Worm (Caenorhabditis elegans): ENCODE results near the gene F36H5.9.

The F36H5.9 gene

DNA sequence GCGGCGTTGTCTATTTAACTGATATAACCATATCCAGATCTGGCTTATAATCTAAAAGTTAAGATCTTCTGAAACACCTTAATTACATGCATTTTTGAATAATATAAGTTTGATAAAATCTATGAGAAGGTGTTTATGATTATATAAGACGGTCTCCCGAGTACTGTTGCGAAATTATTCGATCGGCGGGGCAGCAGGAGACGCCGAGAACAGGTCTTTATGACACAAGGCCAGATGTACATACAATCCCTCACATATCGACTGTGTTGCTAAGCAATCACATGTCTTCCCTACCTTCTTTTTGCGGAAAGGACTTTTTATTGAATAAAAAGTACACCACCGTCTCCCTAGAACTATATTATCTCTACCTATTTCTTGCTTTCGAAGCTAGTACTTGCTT lies 3.7 kb upstream of the F36H5.9 start, which contains the start of gene fbxb-53:
Gene fbxb-53 (plus strand): TSS at position 301 of the 400 bp plus-strand sequence.
- TF ChIP-seq him-1 (tag; optimal IDR thresholded peaks at IDR 0.05) (no peak), W03F9.2 (tag; optimal IDR thresholded peaks at IDR 0.05) (no peak), dao-5 (tag; optimal IDR thresholded peaks at IDR 0.05) (no peak)

DNA sequence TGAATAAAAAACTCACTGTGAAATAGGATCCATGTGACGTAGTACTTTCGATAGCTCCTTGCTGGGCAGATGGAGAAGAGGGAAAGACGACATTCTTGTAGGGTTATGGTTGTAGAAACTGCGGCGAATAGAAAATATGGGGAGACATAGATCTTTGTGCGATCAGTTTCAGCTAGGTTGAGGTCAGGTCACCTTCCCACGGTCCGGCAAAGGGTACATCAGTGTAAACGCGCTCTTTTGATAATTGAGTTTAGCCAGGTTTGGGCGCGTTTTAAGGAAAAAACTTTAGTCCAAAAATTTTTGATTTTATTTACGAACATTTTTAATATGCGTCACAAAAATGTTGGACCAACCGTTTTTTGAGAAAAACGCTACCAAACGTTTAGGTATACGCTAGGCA lies 3.2 kb upstream of the F36H5.9 start, which contains the start of gene F36H5.17:
Gene F36H5.17 (minus strand): TSS at position 101 of the 400 bp plus-strand sequence.
- TF ChIP-seq dao-5 (tag; optimal IDR thresholded peaks at IDR 0.05) (no peak), him-1 (tag; optimal IDR thresholded peaks at IDR 0.05) (no peak), W03F9.2 (tag; optimal IDR thresholded peaks at IDR 0.05) (no peak)

DNA sequence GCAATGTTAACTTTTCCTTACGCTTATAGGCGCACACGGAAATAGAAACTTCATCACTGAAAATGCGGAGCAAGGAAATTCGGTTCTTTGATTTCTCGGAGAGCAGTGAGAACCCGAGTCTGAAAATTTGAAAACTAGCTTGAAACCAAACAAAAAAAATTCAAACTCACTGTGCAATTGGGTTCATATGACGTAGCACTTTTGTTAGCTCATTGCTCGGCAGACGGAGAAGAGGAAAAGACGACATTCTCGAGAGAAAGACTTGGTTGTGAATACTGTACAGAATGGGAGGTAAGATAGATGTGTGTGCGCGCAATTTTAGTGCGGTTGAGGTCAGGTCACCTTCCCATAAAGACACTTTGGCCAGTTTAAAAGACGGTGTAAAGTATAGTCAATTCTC lies 2.5 kb downstream of the F36H5.9 start, which contains the start of the genes F36H5.13 and F36H5.8:
Gene F36H5.13 (minus strand): TSS at position 101 of the 400 bp plus-strand sequence.
Gene F36H5.8 (minus strand): TSS at position 274 of the 400 bp plus-strand sequence.
- no peak for TF ChIP-seq dao-5 (tag; optimal IDR thresholded peaks at IDR 0.05)
- TF ChIP-seq him-1 (tag; optimal IDR thresholded peaks at IDR 0.05), result no peak
- no peak for TF ChIP-seq W03F9.2 (tag; optimal IDR thresholded peaks at IDR 0.05)

DNA sequence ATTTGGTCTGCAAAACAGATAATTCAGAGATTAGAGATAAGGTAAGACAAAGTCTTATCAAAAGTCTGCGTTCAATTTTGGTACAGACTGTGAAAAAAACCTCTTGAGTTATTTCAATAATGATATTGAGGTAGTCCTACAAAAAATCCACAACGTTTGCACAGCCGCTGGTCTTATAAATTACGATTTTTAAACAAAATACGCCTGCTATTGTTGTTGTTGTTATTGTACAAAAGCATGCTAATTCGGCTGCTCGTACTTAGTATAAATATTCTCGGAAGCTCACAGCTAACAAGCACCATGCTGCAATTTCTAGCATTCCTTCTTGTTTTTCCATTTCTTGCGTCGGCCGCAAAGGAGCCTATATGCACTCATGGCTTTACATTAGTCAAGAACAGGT lies 8.7 kb downstream of the F36H5.9 start, which contains the start of gene clec-19:
Gene clec-19 (plus strand): TSS at position 301 of the 400 bp plus-strand sequence.
- TF ChIP-seq him-1 (tag; optimal IDR thresholded peaks at IDR 0.05) (no peak), W03F9.2 (tag; optimal IDR thresholded peaks at IDR 0.05) (no peak), dao-5 (tag; optimal IDR thresholded peaks at IDR 0.05) (no peak)

DNA sequence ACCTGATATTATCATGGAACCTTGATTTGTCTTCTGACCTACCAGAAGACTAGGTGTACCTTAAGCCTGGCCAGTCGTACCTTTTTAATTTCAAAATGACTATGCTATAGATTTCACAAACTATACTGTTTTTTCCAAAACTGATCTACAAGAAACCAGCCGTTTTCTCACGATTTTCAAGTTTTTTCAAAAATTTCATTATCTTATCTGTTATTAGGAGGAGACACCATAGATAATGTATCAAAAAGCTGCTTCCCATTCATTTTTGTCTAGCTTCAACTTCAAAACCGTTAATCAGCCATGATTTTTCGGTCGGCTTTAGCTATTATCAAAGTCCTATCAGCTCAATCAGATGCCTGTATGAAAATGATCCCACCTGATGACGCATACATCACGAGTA lies 10.4 kb downstream of the F36H5.9 start, which contains the start of gene F36H5.12:
Gene F36H5.12 (plus strand): TSS at position 301 of the 400 bp plus-strand sequence.
- TF ChIP-seq W03F9.2 (tag; optimal IDR thresholded peaks at IDR 0.05), result no peak

DNA sequence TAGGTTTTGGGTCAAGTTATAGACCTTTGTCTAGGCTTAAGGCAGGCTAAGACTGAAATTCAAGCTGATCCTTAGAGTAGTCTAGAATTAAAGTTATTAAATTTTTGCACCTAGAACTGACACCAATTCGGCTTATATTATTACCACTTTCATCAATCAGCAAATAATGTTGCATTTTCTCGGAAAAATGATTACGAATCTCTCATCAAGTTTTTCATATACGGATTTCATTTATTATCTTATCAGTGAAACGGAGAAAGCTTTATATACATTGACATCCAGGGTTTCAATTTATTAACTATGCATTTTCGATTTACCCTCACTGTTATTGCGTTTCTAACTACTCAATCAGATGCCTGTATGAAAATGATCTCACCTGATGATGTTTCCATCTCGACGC lies 11.6 kb downstream of the F36H5.9 start, which contains the start of gene K07G6.1:
Gene K07G6.1 (plus strand): TSS at position 301 of the 400 bp plus-strand sequence.
- TF ChIP-seq him-1 (tag; optimal IDR thresholded peaks at IDR 0.05), result no peak
- TF ChIP-seq dao-5 (tag; optimal IDR thresholded peaks at IDR 0.05), result no peak
- no peak for TF ChIP-seq W03F9.2 (tag; optimal IDR thresholded peaks at IDR 0.05)

DNA sequence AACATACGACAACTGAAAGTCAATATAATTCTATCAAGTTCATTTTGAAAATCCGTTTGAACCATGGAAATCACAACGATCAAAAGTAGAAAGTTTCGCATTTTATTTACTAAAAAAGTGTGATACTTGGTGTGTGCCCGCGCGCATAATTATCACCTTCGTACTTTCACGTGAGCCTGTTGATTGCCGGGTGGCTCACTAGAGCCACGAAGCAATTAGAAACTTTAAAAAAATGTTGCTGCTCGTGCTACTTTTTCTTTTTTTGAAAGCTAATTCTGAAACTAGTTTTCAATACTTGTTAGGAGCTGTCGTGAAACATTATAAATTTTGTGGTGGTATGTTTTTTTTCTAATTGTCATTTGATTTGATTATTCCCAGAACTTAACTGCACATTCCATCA lies 14.0 kb downstream of the F36H5.9 start, which contains the start of the genes irld-9 and irld-33:
Gene irld-9 (minus strand): TSS at position 101 of the 400 bp plus-strand sequence.
Gene irld-33 (plus strand): TSS at position 209 of the 400 bp plus-strand sequence.
- TF ChIP-seq dao-5 (tag; optimal IDR thresholded peaks at IDR 0.05) (no peak), W03F9.2 (tag; optimal IDR thresholded peaks at IDR 0.05) (no peak), him-1 (tag; optimal IDR thresholded peaks at IDR 0.05) (no peak)

DNA sequence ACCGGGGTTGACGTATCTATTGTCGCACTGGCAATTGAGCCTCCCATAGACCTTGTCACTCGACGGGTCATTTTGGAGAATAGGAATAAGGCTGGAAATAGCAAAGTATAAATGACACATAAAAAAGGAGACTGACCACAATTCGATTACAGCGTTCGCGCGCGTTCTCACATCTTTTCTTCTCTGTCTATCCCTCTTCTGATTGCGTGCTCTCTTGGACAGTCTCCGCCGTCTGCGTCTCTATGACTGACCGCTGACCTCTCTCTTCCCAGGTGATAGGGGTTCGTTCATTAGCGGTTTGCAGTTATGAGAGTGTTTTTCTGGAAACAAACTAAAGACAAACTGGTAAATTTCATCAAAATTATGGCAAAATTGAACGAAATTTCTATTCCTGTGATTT lies 16.5 kb downstream of the F36H5.9 start, which contains the start of gene ceh-83:
Gene ceh-83 (minus strand): TSS at position 181 of the 400 bp plus-strand sequence.
- TF ChIP-seq dao-5 (tag; optimal IDR thresholded peaks at IDR 0.05) (no peak), him-1 (tag; optimal IDR thresholded peaks at IDR 0.05) (no peak)

DNA sequence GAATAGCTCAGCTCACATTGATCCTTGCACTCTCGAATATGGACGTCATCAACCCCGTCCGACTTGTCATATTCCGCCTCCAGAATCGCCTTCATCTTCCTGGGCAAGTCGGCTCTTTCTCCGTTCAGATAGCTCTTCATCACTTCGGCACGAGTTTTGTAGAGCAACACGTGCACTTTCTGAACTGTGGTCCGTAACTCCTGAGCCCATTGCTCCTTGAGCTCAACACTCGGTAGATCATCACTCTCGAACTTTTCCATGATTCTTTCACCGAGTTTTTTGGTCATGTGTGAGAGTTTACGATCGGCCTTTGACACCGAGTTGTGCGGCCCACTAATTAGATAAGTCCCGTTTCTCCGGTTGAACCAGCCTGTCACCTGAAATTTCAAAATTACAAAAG lies 17.7 kb downstream of the F36H5.9 start:
- TF ChIP-seq him-1 (tag; optimal IDR thresholded peaks at IDR 0.05) (no peak), W03F9.2 (tag; optimal IDR thresholded peaks at IDR 0.05) (no peak), dao-5 (tag; optimal IDR thresholded peaks at IDR 0.05) (no peak)

DNA sequence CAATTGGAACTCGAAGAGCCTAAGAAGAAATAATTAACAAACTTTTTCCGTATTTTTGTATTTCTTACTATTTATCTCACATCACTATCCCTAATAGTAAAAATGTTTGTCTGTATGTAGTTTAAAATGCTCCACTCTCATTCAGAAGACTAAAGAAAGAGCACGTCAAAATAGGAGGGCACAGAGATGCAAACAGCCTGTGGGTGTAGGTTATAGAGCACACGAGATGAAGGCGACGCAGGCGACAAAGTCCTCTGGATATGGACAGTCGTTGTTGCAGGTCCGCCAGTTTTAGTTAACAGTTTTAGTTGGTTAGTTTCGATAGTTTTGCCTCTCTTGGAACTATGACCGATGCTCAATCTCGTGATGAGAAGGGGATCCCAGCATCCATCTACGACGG lies 21.0 kb downstream of the F36H5.9 start, which contains the start of gene ceh-82:
Gene ceh-82 (plus strand): TSS at position 301 of the 400 bp plus-strand sequence.
- no peak for TF ChIP-seq him-1 (tag; optimal IDR thresholded peaks at IDR 0.05)
- no peak for TF ChIP-seq dao-5 (tag; optimal IDR thresholded peaks at IDR 0.05)
- TF ChIP-seq W03F9.2 (tag; optimal IDR thresholded peaks at IDR 0.05), result no peak

DNA sequence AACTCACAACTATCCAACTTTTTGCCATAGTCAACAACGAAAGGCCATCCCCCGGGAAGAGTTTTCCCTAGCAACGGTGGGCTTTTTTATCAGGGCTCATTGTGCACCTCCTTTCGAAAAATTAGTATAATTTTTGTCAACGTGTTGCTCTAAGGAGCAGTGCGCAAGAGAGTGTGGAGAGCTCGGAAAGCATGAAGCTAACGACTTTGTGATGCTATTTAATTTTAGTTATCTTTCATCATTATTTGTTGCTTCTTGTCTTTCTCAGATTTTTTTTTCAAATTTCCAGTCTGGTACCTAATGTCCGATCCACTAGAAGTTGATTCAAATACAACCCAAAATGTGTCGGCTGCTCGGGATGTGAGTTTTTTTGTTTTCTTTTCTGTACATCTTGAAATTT lies 22.8 kb downstream of the F36H5.9 start, which contains the start of gene ceh-81:
Gene ceh-81 (plus strand): TSS at position 301 of the 400 bp plus-strand sequence.
- TF ChIP-seq dao-5 (tag; optimal IDR thresholded peaks at IDR 0.05) (no peak), him-1 (tag; optimal IDR thresholded peaks at IDR 0.05) (no peak)

DNA sequence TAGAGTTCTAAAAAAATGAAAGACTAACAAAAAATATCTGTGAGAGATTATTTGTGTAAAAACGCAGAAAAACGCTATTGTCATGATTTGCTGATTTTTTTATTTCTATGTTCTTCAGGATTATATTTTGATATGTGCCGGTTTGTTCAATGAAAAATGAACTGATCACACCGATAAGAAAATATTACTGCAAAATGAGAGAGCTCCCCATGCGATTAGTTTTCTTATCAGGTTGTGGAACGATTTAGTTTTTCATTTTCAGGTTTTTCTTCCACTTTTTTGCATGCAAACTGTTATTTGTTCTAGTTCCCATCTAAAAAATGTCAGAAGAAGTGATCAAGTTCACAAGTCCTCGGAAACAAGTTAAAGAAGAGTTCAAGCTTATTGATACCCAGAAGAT lies 24.6 kb downstream of the F36H5.9 start, which contains the start of gene btb-9:
Gene btb-9 (plus strand): TSS at position 254 of the 400 bp plus-strand sequence.
- TF ChIP-seq W03F9.2 (tag; optimal IDR thresholded peaks at IDR 0.05) (no peak), dao-5 (tag; optimal IDR thresholded peaks at IDR 0.05) (no peak), him-1 (tag; optimal IDR thresholded peaks at IDR 0.05) (no peak)

DNA sequence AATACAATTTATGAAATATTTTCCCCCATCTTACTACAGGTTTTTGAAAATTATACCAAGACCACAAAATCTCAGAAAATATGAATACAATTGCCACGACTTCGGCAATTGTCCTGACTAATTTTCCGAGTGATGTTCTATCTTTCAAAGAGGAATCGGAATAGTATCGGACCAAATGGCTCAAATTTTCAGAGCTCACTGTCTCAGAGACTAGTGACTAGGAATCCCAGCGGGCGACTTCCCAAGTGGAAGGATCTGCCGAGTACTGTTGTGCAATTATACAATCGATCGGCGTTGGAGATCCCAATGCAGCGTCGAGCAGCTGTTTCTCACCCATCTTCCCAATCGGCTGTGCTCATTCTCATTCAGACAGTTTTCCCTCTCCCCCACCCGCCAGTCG lies 27.2 kb downstream of the F36H5.9 start, which contains the start of gene F45C12.17:
Gene F45C12.17 (plus strand): TSS at position 377 of the 400 bp plus-strand sequence.
- TF ChIP-seq dao-5 (tag; optimal IDR thresholded peaks at IDR 0.05) (no peak), him-1 (tag; optimal IDR thresholded peaks at IDR 0.05) (no peak), W03F9.2 (tag; optimal IDR thresholded peaks at IDR 0.05) (no peak)

DNA sequence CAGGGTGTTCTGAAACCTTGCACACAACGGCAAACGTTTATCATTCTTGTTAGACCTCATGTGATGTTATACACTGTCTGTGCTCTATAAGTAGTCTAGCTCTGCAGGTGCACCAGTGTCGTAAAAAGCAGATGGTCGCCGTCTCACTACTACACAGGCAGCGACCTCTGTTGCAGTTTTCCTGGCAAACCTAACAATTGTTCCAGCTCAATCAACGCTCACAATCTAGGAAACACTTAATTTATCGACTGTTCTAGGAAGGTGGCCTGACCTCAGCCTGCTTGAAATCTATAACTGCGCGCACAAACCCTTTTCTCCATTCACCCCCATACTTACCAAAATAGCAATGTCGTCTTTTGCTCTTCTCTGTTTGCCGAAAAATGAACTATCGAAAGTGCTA lies 28.6 kb downstream of the F36H5.9 start, which contains the start of gene fbxb-11:
Gene fbxb-11 (plus strand): TSS at position 301 of the 400 bp plus-strand sequence.
- TF ChIP-seq dao-5 (tag; optimal IDR thresholded peaks at IDR 0.05), result no peak
- TF ChIP-seq him-1 (tag; optimal IDR thresholded peaks at IDR 0.05), result no peak
- no peak for TF ChIP-seq W03F9.2 (tag; optimal IDR thresholded peaks at IDR 0.05)
